Fruit fly (Drosophila melanogaster) whole organism, wandering third instar larva: ENCODE measurements around the gene CG6055.

Experiments used
- Abd-B ChIP-seq: fragments of >200 bp; optimal IDR thresholded peaks from 2 replicates; lab custom pipeline; 2017; ENCODE audit warnings: missing biosample characterization, missing genetic modification characterization
- CG9705 ChIP-seq: fragments of 200-800 bp; sonication (Bioruptor generic); optimal IDR thresholded peaks from 2 replicates; lab custom pipeline; 2018; ENCODE audit warnings: missing biosample characterization, mild to moderate bottlenecking, missing genetic modification characterization
- CrebA ChIP-seq: fragments of 200-800 bp; sonication (Bioruptor generic); optimal IDR thresholded peaks from 2 replicates; lab custom pipeline; 2016; ENCODE audit warnings: missing biosample characterization, mild to moderate bottlenecking, missing genetic modification characterization, borderline replicate concordance
- Dfd ChIP-seq: fragments of >200 bp; optimal IDR thresholded peaks from 2 replicates; lab custom pipeline; 2017; ENCODE audit warnings: missing biosample characterization, missing genetic modification characterization
- Dif ChIP-seq: fragments of 200-275, 200-300 bp; sonication (Bioruptor generic); optimal IDR thresholded peaks from 2 replicates; lab custom pipeline; 2018; ENCODE audit warnings: missing biosample characterization, missing genetic modification characterization; ENCODE audit not compliant: partially characterized antibody
- GATAd ChIP-seq: sonication (Bioruptor generic); optimal IDR thresholded peaks from 2 replicates; lab custom pipeline; 2016; ENCODE audit warnings: missing biosample characterization, missing genetic modification characterization
- HLH106 ChIP-seq: fragments of 200-800 bp; optimal IDR thresholded peaks from 3 replicates; lab custom pipeline; 2019; ENCODE audit warnings: missing biosample characterization, mild to moderate bottlenecking, missing genetic modification characterization, moderate library complexity
- Hnf4 ChIP-seq: fragments of 200-800 bp; sonication (Bioruptor generic); optimal IDR thresholded peaks from 2 replicates; lab custom pipeline; 2016; ENCODE audit warnings: missing biosample characterization, mild to moderate bottlenecking, missing genetic modification characterization
- Hr83 ChIP-seq: fragments of 200-300 bp; sonication (Bioruptor generic); optimal IDR thresholded peaks from 2 replicates; lab custom pipeline; 2016; ENCODE audit warnings: missing biosample characterization, mild to moderate bottlenecking, missing genetic modification characterization, moderate library complexity; ENCODE audit not compliant: poor library complexity, severe bottlenecking
- Jra ChIP-seq: sonication (Bioruptor generic); optimal IDR thresholded peaks from 2 replicates; lab custom pipeline; 2016; ENCODE audit warnings: missing biosample characterization, missing genetic modification characterization
- Mio ChIP-seq: sonication (Bioruptor generic); optimal IDR thresholded peaks from 2 replicates; lab custom pipeline; 2016; ENCODE audit warnings: missing biosample characterization, missing genetic modification characterization
- Myc ChIP-seq: fragments of >200 bp; optimal IDR thresholded peaks from 2 replicates; lab custom pipeline; 2017
- N ChIP-seq: fragments of >200 bp; optimal IDR thresholded peaks from 2 replicates; lab custom pipeline; 2018; ENCODE audit warnings: missing biosample characterization, missing external identifiers, missing genetic modification characterization
- OdsH ChIP-seq: fragments of 200-800 bp; sonication (Bioruptor generic); optimal IDR thresholded peaks from 2 replicates; lab custom pipeline; 2016; ENCODE audit warnings: missing biosample characterization, mild to moderate bottlenecking, missing genetic modification characterization
- Rel ChIP-seq, 2 experiments: fragments of 200-800 bp; sonication (Bioruptor generic) in 1 of 2; optimal IDR thresholded peaks; 2 replicates in 1 of 2; 3 replicates in 1 of 2; lab custom pipeline; 2016 to 2019; ENCODE audit warnings: mild to moderate bottlenecking in 2 of 2, missing biosample characterization in 2 of 2, missing genetic modification characterization in 2 of 2, moderate library complexity in 1 of 2
- Sp1 ChIP-seq: fragments of 200-800 bp; sonication (Bioruptor generic); optimal IDR thresholded peaks from 3 replicates; lab custom pipeline; 2019; ENCODE audit warnings: missing biosample characterization, mild to moderate bottlenecking, missing genetic modification characterization, moderate library complexity
- Vsx2 ChIP-seq: fragments of 200-300, 225-300 bp; sonication (Bioruptor generic); optimal IDR thresholded peaks from 2 replicates; lab custom pipeline; 2018; ENCODE audit warnings: missing biosample characterization, missing genetic modification characterization; ENCODE audit not compliant: partially characterized antibody
- br ChIP-seq: fragments of 200-800 bp; sonication (Bioruptor generic); optimal IDR thresholded peaks from 2 replicates; lab custom pipeline; 2016; ENCODE audit warnings: missing biosample characterization, missing genetic modification characterization
- dl ChIP-seq, 2 experiments: fragments of 175-275, 200-275 bp in 1 of 2; fragments of 200-275 bp in 1 of 2; sonication (Bioruptor generic); optimal IDR thresholded peaks; lab custom pipeline; 2018; ENCODE audit warnings: mild to moderate bottlenecking in 2 of 2, missing biosample characterization in 2 of 2, missing genetic modification characterization in 2 of 2, moderate library complexity in 2 of 2; ENCODE audit not compliant: partially characterized antibody in 2 of 2, insufficient read depth in 1 of 2
- dmrt93B ChIP-seq: fragments of 200-800 bp; sonication (Bioruptor generic); optimal IDR thresholded peaks from 2 replicates; lab custom pipeline; 2018; ENCODE audit warnings: missing biosample characterization, mild to moderate bottlenecking, missing genetic modification characterization
- dsf ChIP-seq: sonication (Bioruptor generic); optimal IDR thresholded peaks from 2 replicates; lab custom pipeline; 2016; ENCODE audit warnings: missing biosample characterization, missing genetic modification characterization, borderline replicate concordance
- ey ChIP-seq: fragments of 200-800 bp; sonication (Bioruptor generic); optimal IDR thresholded peaks from 2 replicates; lab custom pipeline; 2016; ENCODE audit warnings: missing biosample characterization, missing genetic modification characterization
- foxo ChIP-seq, 2 experiments: fragments of 200-800 bp; sonication (Bioruptor generic); optimal IDR thresholded peaks; 2 replicates in 1 of 2; 3 replicates in 1 of 2; lab custom pipeline; 2016 to 2017; ENCODE audit warnings: missing biosample characterization in 2 of 2, missing genetic modification characterization in 2 of 2
- fru ChIP-seq: fragments of 200-800 bp; sonication (Bioruptor generic); optimal IDR thresholded peaks from 3 replicates; lab custom pipeline; 2016; ENCODE audit warnings: missing biosample characterization, mild to moderate bottlenecking, missing genetic modification characterization
- h ChIP-seq: fragments of 200-800 bp; sonication (Bioruptor generic); optimal IDR thresholded peaks from 3 replicates; lab custom pipeline; 2016; ENCODE audit warnings: missing biosample characterization, mild to moderate bottlenecking, missing genetic modification characterization
- lola ChIP-seq: fragments of >200 bp; optimal IDR thresholded peaks from 2 replicates; lab custom pipeline; 2017; ENCODE audit warnings: missing biosample characterization, missing genetic modification characterization
- pan ChIP-seq: fragments of >200 bp; optimal IDR thresholded peaks from 2 replicates; lab custom pipeline; 2017
- psq ChIP-seq: fragments of 200-800 bp; sonication (Bioruptor generic); optimal IDR thresholded peaks from 3 replicates; lab custom pipeline; 2017; ENCODE audit warnings: missing biosample characterization, mild to moderate bottlenecking, missing genetic modification characterization, moderate library complexity
- rgr ChIP-seq: fragments of 200-800 bp; sonication (Bioruptor generic); optimal IDR thresholded peaks from 3 replicates; lab custom pipeline; 2016; ENCODE audit warnings: missing biosample characterization, mild to moderate bottlenecking, missing genetic modification characterization
- sage ChIP-seq: fragments of 200-800 bp; sonication (Bioruptor generic); optimal IDR thresholded peaks from 2 replicates; lab custom pipeline; 2016; ENCODE audit warnings: missing biosample characterization, mild to moderate bottlenecking, missing genetic modification characterization
- sv ChIP-seq: fragments of 200-800 bp; sonication (Bioruptor generic); optimal IDR thresholded peaks from 3 replicates; lab custom pipeline; 2016; ENCODE audit warnings: missing biosample characterization, missing genetic modification characterization
- tai ChIP-seq: sonication (Bioruptor generic); optimal IDR thresholded peaks from 2 replicates; lab custom pipeline; 2016; ENCODE audit warnings: missing biosample characterization, missing genetic modification characterization
- usp ChIP-seq: fragments of >200 bp; optimal IDR thresholded peaks from 2 replicates; lab custom pipeline; 2017; ENCODE audit warnings: missing biosample characterization, missing genetic modification characterization

CG6055 gene

dm6 chr2L:7495294-7495986 is 29.1 kb downstream of the CG6055 start:
- TF ChIP-seq usp (no peak), Dfd (GFP tag; lab: Kevin White, UChicago) (no peak), dsf (no peak), OdsH (GFP tag; lab: Kevin White, UChicago) (no peak), dl (GFP tag; optimal IDR thresholded peaks at IDR 0.05; lab: Kevin White, UChicago; ENCODE audit: insufficient read depth in 1 of 2, partially characterized antibody in 2 of 2) (peak in 1 of 2 experiments; percentile 43), Dif (GFP tag; lab: Kevin White, UChicago) (peak; percentile 31), Myc (lab: Kevin White, UChicago) (no peak), Jra (GFP tag; lab: Kevin White, UChicago) (no peak), N (no peak), sv (no peak), dmrt93B (GFP tag; lab: Kevin White, UChicago) (no peak), ey (GFP tag; lab: Kevin White, UChicago) (no peak), br (no peak)

- TF ChIP-seq CG9705 (GFP tag; lab: Kevin White, UChicago) (no peak), rgr (peak; percentile 8), Rel (GFP tag; optimal IDR thresholded peaks at IDR 0.05; lab: Kevin White, UChicago) (no peak), Rel (tag; optimal IDR thresholded peaks at IDR 0.05; lab: Kevin White, UChicago) (peak; percentile 44), Myc (lab: Kevin White, UChicago) (peak; percentile 34), sage (GFP tag; lab: Kevin White, UChicago) (no peak), Hnf4 (GFP tag; lab: Kevin White, UChicago) (peak; percentile 41), dmrt93B (GFP tag; lab: Kevin White, UChicago) (no peak), fru (GFP tag; lab: Kevin White, UChicago) (peak; percentile 46), Hr83 (GFP tag; lab: Kevin White, UChicago) (peak; percentile 9), psq (GFP tag; lab: Kevin White, UChicago) (no peak), h (GFP tag; lab: Kevin White, UChicago) (peak; percentile 13), foxo (GFP tag; optimal IDR thresholded peaks at IDR 0.05; lab: Kevin White, UChicago) (peak in 1 of 2 experiments; percentile 17), HLH106 (no peak), Sp1 (GFP tag; lab: Kevin White, UChicago) (peak; percentile 13), pan (lab: Kevin White, UChicago) (no peak), dl (GFP tag; optimal IDR thresholded peaks at IDR 0.05; lab: Kevin White, UChicago; ENCODE audit: insufficient read depth in 1 of 2, partially characterized antibody in 2 of 2) (no peak)
These were observed 29.7 kb downstream of the CG6055 start, which contains the start of gene Ziz for dm6 chr2L:7495987-7496503. Gene Ziz (minus strand): TSS chr2L:7496307.

- TF ChIP-seq dl (GFP tag; optimal IDR thresholded peaks at IDR 0.05; lab: Kevin White, UChicago; ENCODE audit: insufficient read depth in 1 of 2, partially characterized antibody in 2 of 2) (no peak), psq (GFP tag; lab: Kevin White, UChicago) (no peak), br (no peak), Dfd (GFP tag; lab: Kevin White, UChicago) (no peak), dsf (no peak), lola (no peak), Vsx2 (GFP tag; lab: Kevin White, UChicago) (no peak), OdsH (GFP tag; lab: Kevin White, UChicago) (no peak), Mio (GFP tag; lab: Kevin White, UChicago) (no peak), Myc (lab: Kevin White, UChicago) (no peak), Abd-B (no peak), h (GFP tag; lab: Kevin White, UChicago) (no peak), usp (no peak), pan (lab: Kevin White, UChicago) (no peak), GATAd (no peak), Rel (GFP tag; optimal IDR thresholded peaks at IDR 0.05; lab: Kevin White, UChicago) (no peak), Rel (tag; optimal IDR thresholded peaks at IDR 0.05; lab: Kevin White, UChicago) (no peak), tai (no peak), CrebA (no peak), N (no peak)
- TF ChIP-seq, all 38 proteins: peak for 0
These were observed 30.9 kb downstream of the CG6055 start, which contains the start of gene Obp28a for dm6 chr2L:7497265-7497664. Gene Obp28a (minus strand): TSS chr2L:7497365.
